Fruit fly (Drosophila melanogaster) whole organism, pupa: ENCODE results near the gene foi.
A peak's percentile ranks its signal among the peaks of the same experiment; 100 is the strongest.

Source experiments
- CG10348 ChIP-seq: fragments of 200-800 bp; sonication (Bioruptor generic); IDR thresholded peaks from 2 replicates; pipeline ENCODE4 v1.3.6; 2022; ENCODE audit warnings: missing biosample characterization, missing genetic modification characterization
- CG12605 ChIP-seq: fragments of 200-800 bp; sonication (Bioruptor generic); IDR thresholded peaks from 2 replicates; pipeline ENCODE4 v1.3.6; 2022; ENCODE audit warnings: missing biosample characterization, missing genetic modification characterization
- CG13204 ChIP-seq: fragments of 200-800 bp; sonication (Bioruptor generic); optimal IDR thresholded peaks from 2 replicates; lab custom pipeline; 2018; ENCODE audit warnings: missing biosample characterization, mild to moderate bottlenecking, missing genetic modification characterization, moderate library complexity
- CG14655 ChIP-seq: fragments of 200-800 bp; sonication (Bioruptor generic); optimal IDR thresholded peaks from 3 replicates; lab custom pipeline; 2017; ENCODE audit warnings: mild to moderate bottlenecking, missing biosample characterization, missing genetic modification reagents, missing genetic modification characterization
- CG15710 ChIP-seq: fragments of 200-800 bp; sonication (Bioruptor generic); optimal IDR thresholded peaks from 2 replicates; lab custom pipeline; 2018; ENCODE audit warnings: missing biosample characterization, mild to moderate bottlenecking, missing genetic modification characterization, moderate library complexity
- CG17806 ChIP-seq: fragments of 200-800 bp; sonication (Bioruptor generic); optimal IDR thresholded peaks from 2 replicates; lab custom pipeline; 2018; ENCODE audit warnings: missing biosample characterization, mild to moderate bottlenecking, missing genetic modification characterization, moderate library complexity
- CG32121 ChIP-seq: fragments of 200-800 bp; sonication (Bioruptor generic); IDR thresholded peaks from 2 replicates; pipeline ENCODE4 v1.3.6; 2022; ENCODE audit warnings: missing biosample characterization, missing genetic modification characterization
- CG34367 ChIP-seq: fragments of 200-800 bp; sonication (Bioruptor generic); optimal IDR thresholded peaks from 2 replicates; lab custom pipeline; 2018; ENCODE audit warnings: missing biosample characterization, mild to moderate bottlenecking, missing genetic modification characterization
- CG4496 ChIP-seq: fragments of 200-800 bp; sonication (Bioruptor generic); IDR thresholded peaks from 3 replicates; pipeline ENCODE4 v1.3.6; 2022; ENCODE audit warnings: missing biosample characterization, missing genetic modification characterization
- CG8159 ChIP-seq: fragments of 200-800 bp; sonication (Bioruptor generic); optimal IDR thresholded peaks from 3 replicates; lab custom pipeline; 2018; ENCODE audit warnings: missing biosample characterization, mild to moderate bottlenecking, missing genetic modification characterization, moderate library complexity
- CG8301 ChIP-seq: fragments of 200-800 bp; sonication (Bioruptor generic); optimal IDR thresholded peaks from 2 replicates; lab custom pipeline; 2018; ENCODE audit warnings: missing biosample characterization, mild to moderate bottlenecking, missing genetic modification characterization
- CG9948 ChIP-seq: fragments of 200-800 bp; sonication (Bioruptor generic); optimal IDR thresholded peaks from 2 replicates; lab custom pipeline; 2018; ENCODE audit warnings: missing biosample characterization, mild to moderate bottlenecking, missing genetic modification characterization, moderate library complexity
- D1 ChIP-seq: fragments of 200-800 bp; sonication (Bioruptor generic); optimal IDR thresholded peaks from 2 replicates; lab custom pipeline; 2018; ENCODE audit warnings: missing biosample characterization, mild to moderate bottlenecking, missing genetic modification characterization, moderate library complexity
- EcR ChIP-seq: fragments of 200-800 bp; sonication (Bioruptor generic); optimal IDR thresholded peaks from 3 replicates; lab custom pipeline; 2019; ENCODE audit warnings: missing biosample characterization, missing genetic modification characterization, mild to moderate bottlenecking, moderate library complexity, missing genetic modification reagents
- Ets98B ChIP-seq: fragments of 200-800 bp; sonication (Bioruptor generic); IDR thresholded peaks from 2 replicates; pipeline ENCODE4 v1.3.6; 2022; ENCODE audit warnings: missing biosample characterization, missing genetic modification characterization
- Pif1A ChIP-seq: fragments of 200-800 bp; sonication (Bioruptor generic); optimal IDR thresholded peaks from 3 replicates; lab custom pipeline; 2016; ENCODE audit warnings: missing biosample characterization, missing genetic modification characterization
- Pif1B ChIP-seq: fragments of 200-800 bp; sonication (Bioruptor generic); optimal IDR thresholded peaks from 3 replicates; lab custom pipeline; 2016; ENCODE audit warnings: missing biosample characterization, missing genetic modification characterization
- Snoo ChIP-seq: fragments of 200-800 bp; sonication (Bioruptor generic); optimal IDR thresholded peaks from 3 replicates; lab custom pipeline; 2017; ENCODE audit warnings: missing biosample characterization, mild to moderate bottlenecking, missing genetic modification characterization, inconsistent platforms
- fd96Ca ChIP-seq: fragments of 200-800 bp; sonication (Bioruptor generic); IDR thresholded peaks from 3 replicates; pipeline ENCODE4 v1.3.6; 2022; ENCODE audit warnings: missing biosample characterization, missing genetic modification characterization
- gl ChIP-seq: fragments of 200-800 bp; sonication (Bioruptor generic); optimal IDR thresholded peaks from 2 replicates; lab custom pipeline; 2018; ENCODE audit warnings: missing biosample characterization, mild to moderate bottlenecking, missing genetic modification characterization
- rn ChIP-seq: fragments of 200-800 bp; sonication (Bioruptor generic); IDR thresholded peaks from 2 replicates; pipeline ENCODE4 v1.3.6; 2022; ENCODE audit warnings: missing biosample characterization, missing genetic modification characterization

The foi gene

dm6 chr3L:8559754-8560328 lies 34.8 kb downstream of the foi start:
- TF ChIP-seq CG4496 (GFP tag; lab: Robert Waterston, UW) (no peak), CG9948 (tag; lab: Kevin White, UChicago) (no peak), Pif1B (GFP tag; lab: Kevin White, UChicago) (no peak), CG12605 (GFP tag; lab: Robert Waterston, UW) (no peak), CG14655 (GFP tag; lab: Kevin White, UChicago) (no peak), CG8159 (tag; lab: Kevin White, UChicago) (no peak), CG32121 (no peak), CG8301 (tag; lab: Kevin White, UChicago) (no peak), CG13204 (no peak), Pif1A (GFP tag; lab: Kevin White, UChicago) (no peak), CG10348 (no peak), fd96Ca (GFP tag; lab: Robert Waterston, UW) (no peak), Snoo (no peak), D1 (tag; lab: Kevin White, UChicago) (no peak)

dm6 chr3L:8560637-8561036 lies 35.6 kb downstream of the foi start:
- no peak for TF ChIP-seq CG15710
- TF ChIP-seq CG12605 (GFP tag; lab: Robert Waterston, UW) = no peak
- TF ChIP-seq CG14655 (GFP tag; lab: Kevin White, UChicago) = no peak
- no peak for TF ChIP-seq CG8159 (tag; lab: Kevin White, UChicago)

- TF ChIP-seq Pif1B (GFP tag; lab: Kevin White, UChicago) = no peak
- 0 out of 3 replicates have a peak, but pooled peaks have one; percentile 8 for TF ChIP-seq fd96Ca (GFP tag; lab: Robert Waterston, UW)
Measured at dm6 chr3L:8575844-8576842, 51.1 kb downstream of the foi start, which contains the start of the genes CG6638 and CG43078. CG6638 (minus strand) TSS chr3L:8576078. CG43078 (plus strand) TSS chr3L:8576808.

- TF ChIP-seq Ets98B (GFP tag; lab: Robert Waterston, UW) (0 out of 2 replicates have a peak, but pooled peaks have one; percentile 27), CG4496 (GFP tag; lab: Robert Waterston, UW) (peak; percentile 36; the same call in 1 of the 3 replicates), CG10348 (no peak), Pif1A (GFP tag; lab: Kevin White, UChicago) (no peak), CG13204 (no peak)
Measured at dm6 chr3L:8578470-8578869, 53.4 kb downstream of the foi start.

dm6 chr3L:8579513-8579912 lies 54.5 kb downstream of the foi start:
- no peak for TF ChIP-seq Pif1B (GFP tag; lab: Kevin White, UChicago)
- no peak for TF ChIP-seq CG10348
- TF ChIP-seq CG32121 = no peak
- no peak for TF ChIP-seq Pif1A (GFP tag; lab: Kevin White, UChicago)
- no peak for TF ChIP-seq rn
- no peak for TF ChIP-seq CG14655 (GFP tag; lab: Kevin White, UChicago)
- no peak for TF ChIP-seq D1 (tag; lab: Kevin White, UChicago)
- TF ChIP-seq CG17806 (tag; lab: Kevin White, UChicago) = no peak
- TF ChIP-seq CG8159 (tag; lab: Kevin White, UChicago) = no peak
- TF ChIP-seq EcR = no peak
- no peak for TF ChIP-seq CG34367
- no peak for TF ChIP-seq Snoo
- no peak for TF ChIP-seq Ets98B (GFP tag; lab: Robert Waterston, UW)
- no peak for TF ChIP-seq CG12605 (GFP tag; lab: Robert Waterston, UW)
- no peak for TF ChIP-seq fd96Ca (GFP tag; lab: Robert Waterston, UW)

- no peak for TF ChIP-seq CG14655 (GFP tag; lab: Kevin White, UChicago)
- no peak for TF ChIP-seq CG10348
- TF ChIP-seq CG17806 (tag; lab: Kevin White, UChicago) = no peak
- no peak for TF ChIP-seq Ets98B (GFP tag; lab: Robert Waterston, UW)
- TF ChIP-seq CG32121 = no peak
- TF ChIP-seq Snoo = no peak
- no peak for TF ChIP-seq rn
- TF ChIP-seq CG9948 (tag; lab: Kevin White, UChicago) = no peak
- no peak for TF ChIP-seq CG15710
- no peak for TF ChIP-seq CG34367
- TF ChIP-seq gl (tag; lab: Kevin White, UChicago) = no peak
Measured at dm6 chr3L:8580780-8581179, 55.7 kb downstream of the foi start.
